Worm (Caenorhabditis elegans) whole organism, young adult: Measurements from ENCODE around the gene T28A11.13.
A peak's percentile ranks its signal among the peaks of the same experiment; 100 is the strongest.

Experiments used
- B0336.3 ChIP-seq: fragments of 200-800 bp; sonication (Bioruptor generic); IDR thresholded peaks from 2 replicates; pipeline ENCODE4 v1.3.6; 2022; ENCODE audit warnings: missing genetic modification characterization, missing compliant biosample characterization
- F22D6.2 ChIP-seq: sonication (generic microtip); optimal IDR thresholded peaks from 2 replicates; lab custom pipeline; 2016; ENCODE audit warnings: mild to moderate bottlenecking, missing genetic modification characterization, missing compliant biosample characterization
- F49E8.2 ChIP-seq: sonication (generic microtip); optimal IDR thresholded peaks from 3 replicates; lab custom pipeline; 2017; ENCODE audit warnings: missing genetic modification characterization, mild to moderate bottlenecking, missing compliant biosample characterization, antibody characterized with exemption, moderate library complexity; ENCODE audit not compliant: insufficient read depth
- F57C9.4 ChIP-seq: sonication (generic microtip); optimal IDR thresholded peaks from 2 replicates; lab custom pipeline; 2017; ENCODE audit warnings: mild to moderate bottlenecking, missing genetic modification characterization, missing compliant biosample characterization
- K11D2.4 ChIP-seq: fragments of 200-800 bp; sonication (Bioruptor generic); IDR thresholded peaks from 2 replicates; pipeline ENCODE4 v1.3.6; 2022; ENCODE audit warnings: missing genetic modification reagents, missing genetic modification characterization, missing compliant biosample characterization
- T26A5.8 ChIP-seq: sonication (generic microtip); optimal IDR thresholded peaks from 2 replicates; lab custom pipeline; 2016; ENCODE audit warnings: missing genetic modification characterization, missing compliant biosample characterization
- Y67H2A.10 ChIP-seq: fragments of 200-800 bp; sonication (Bioruptor generic); conservative IDR thresholded peaks from 2 replicates; pipeline ENCODE4 v1.3.6; 2022; ENCODE audit warnings: missing genetic modification reagents, missing genetic modification characterization, missing compliant biosample characterization
- ZK185.1 ChIP-seq: sonication (generic microtip); optimal IDR thresholded peaks from 2 replicates; lab custom pipeline; 2016; ENCODE audit warnings: mild to moderate bottlenecking, missing genetic modification characterization, missing compliant biosample characterization; ENCODE audit not compliant: poor library complexity, severe bottlenecking
- attf-3 ChIP-seq: fragments of 200-800 bp; sonication (Bioruptor generic); conservative IDR thresholded peaks from 2 replicates; pipeline ENCODE4 v1.3.6; 2022; ENCODE audit warnings: missing genetic modification reagents, missing genetic modification characterization, missing compliant biosample characterization
- attf-6 ChIP-seq: fragments of 200-800 bp; sonication (Bioruptor generic); IDR thresholded peaks from 2 replicates; pipeline ENCODE4 v1.3.6; 2022; ENCODE audit warnings: missing genetic modification reagents, missing genetic modification characterization, missing compliant biosample characterization
- ccch-3 ChIP-seq: fragments of 200-800 bp; sonication (Bioruptor generic); optimal IDR thresholded peaks from 2 replicates; lab custom pipeline; 2018; ENCODE audit warnings: mild to moderate bottlenecking, missing genetic modification characterization, missing compliant biosample characterization
- cebp-1 ChIP-seq, 2 experiments: fragments of 200-800 bp in 1 of 2; sonication (Bioruptor generic) in 1 of 2; sonication (generic microtip) in 1 of 2; IDR thresholded peaks in 1 of 2; optimal IDR thresholded peaks in 1 of 2; 2 replicates each; pipeline versions ENCODE4 v1.3.6 to Lab custom; 2017 to 2022; ENCODE audit warnings: missing compliant biosample characterization in 2 of 2, missing genetic modification characterization in 2 of 2, mild to moderate bottlenecking in 1 of 2, missing genetic modification reagents in 1 of 2, moderate library complexity in 1 of 2
- ceh-58 ChIP-seq: fragments of 200-800 bp; sonication (Bioruptor generic); IDR thresholded peaks from 2 replicates; pipeline ENCODE4 v1.3.6; 2022; ENCODE audit warnings: missing genetic modification characterization, missing compliant biosample characterization
- efl-1 ChIP-seq: fragments of 150-350 bp; optimal IDR thresholded peaks from 2 replicates; lab custom pipeline; 2014; ENCODE audit warnings: missing biosample characterization, missing genetic modification reagents, missing genetic modification characterization
- egl-44 ChIP-seq: fragments of 200-800 bp; sonication (Bioruptor generic); IDR thresholded peaks from 2 replicates; pipeline ENCODE4 v1.3.6; 2022; ENCODE audit warnings: missing genetic modification reagents, missing genetic modification characterization, missing compliant biosample characterization
- egrh-3 ChIP-seq: fragments of 200-800 bp; sonication (Bioruptor generic); IDR thresholded peaks from 2 replicates; pipeline ENCODE4 v1.3.6; 2022; ENCODE audit warnings: missing genetic modification reagents, missing genetic modification characterization, missing compliant biosample characterization
- ets-4 ChIP-seq: fragments of 200-800 bp; sonication (Bioruptor generic); optimal IDR thresholded peaks from 2 replicates; lab custom pipeline; 2018; ENCODE audit warnings: mild to moderate bottlenecking, missing genetic modification characterization, missing compliant biosample characterization
- hmg-20 ChIP-seq: fragments of 200-800 bp; sonication (Bioruptor generic); IDR thresholded peaks from 2 replicates; pipeline ENCODE4 v1.3.6; 2022; ENCODE audit warnings: missing genetic modification reagents, missing genetic modification characterization, missing compliant biosample characterization
- hrde-1 ChIP-seq: sonication (generic microtip); optimal IDR thresholded peaks from 2 replicates; lab custom pipeline; 2016; ENCODE audit warnings: missing genetic modification characterization, mild to moderate bottlenecking, missing compliant biosample characterization, moderate library complexity, missing genotype, missing genetic modification reagents, borderline replicate concordance
- lin-35 ChIP-seq, 3 experiments: fragments of 150-350 bp in 2 of 3; sonication (generic microtip) in 1 of 3; optimal IDR thresholded peaks; 2 replicates each; lab custom pipeline; 2014 to 2018; ENCODE audit warnings: missing biosample characterization in 3 of 3, missing genetic modification characterization in 3 of 3, missing genetic modification reagents in 3 of 3
- lsy-27 ChIP-seq: sonication (generic microtip); optimal IDR thresholded peaks from 2 replicates; lab custom pipeline; 2017; ENCODE audit warnings: missing genetic modification characterization, mild to moderate bottlenecking, missing compliant biosample characterization, antibody characterized with exemption, missing genotype, borderline replicate concordance; ENCODE audit not compliant: insufficient read depth
- madf-10 ChIP-seq: sonication (generic microtip); optimal IDR thresholded peaks from 2 replicates; lab custom pipeline; 2016; ENCODE audit warnings: mild to moderate bottlenecking, missing genetic modification characterization, missing compliant biosample characterization
- madf-3 ChIP-seq: fragments of 200-800 bp; sonication (Bioruptor generic); IDR thresholded peaks from 2 replicates; pipeline ENCODE4 v1.3.6; 2022; ENCODE audit warnings: missing genetic modification reagents, missing genetic modification characterization, missing compliant biosample characterization
- madf-8 ChIP-seq: fragments of 200-800 bp; sonication (Bioruptor generic); conservative IDR thresholded peaks from 2 replicates; pipeline ENCODE4 v1.3.6; 2022; ENCODE audit warnings: missing genetic modification reagents, missing genetic modification characterization, missing compliant biosample characterization
- mcd-1 ChIP-seq: fragments of 200-800 bp; sonication (Bioruptor generic); IDR thresholded peaks from 2 replicates; pipeline ENCODE4 v1.3.6; 2022; ENCODE audit warnings: missing genetic modification reagents, missing genetic modification characterization, missing compliant biosample characterization
- nhr-120 ChIP-seq: fragments of 200-800 bp; sonication (Bioruptor generic); IDR thresholded peaks from 2 replicates; pipeline ENCODE4 v1.3.6; 2022; ENCODE audit warnings: missing genetic modification characterization, missing compliant biosample characterization
- nhr-90 ChIP-seq: sonication (generic microtip); optimal IDR thresholded peaks from 2 replicates; lab custom pipeline; 2016; ENCODE audit warnings: missing genotype, mild to moderate bottlenecking, missing genetic modification characterization, missing compliant biosample characterization
- snpc-1.3 ChIP-seq: sonication (generic microtip); optimal IDR thresholded peaks from 2 replicates; lab custom pipeline; 2017; ENCODE audit warnings: missing genetic modification characterization, mild to moderate bottlenecking, missing compliant biosample characterization, antibody characterized with exemption, moderate library complexity, missing genotype, missing genetic modification reagents; ENCODE audit not compliant: insufficient read depth
- snpc-4 ChIP-seq, 5 experiments: fragments of 150-350 bp in 1 of 5; sonication (generic microtip) in 4 of 5; optimal IDR thresholded peaks; 2 replicates each; lab custom pipeline; 2014 to 2018; ENCODE audit warnings: missing genetic modification characterization in 5 of 5, missing biosample characterization in 3 of 5, antibody characterized with exemption in 2 of 5, mild to moderate bottlenecking in 2 of 5, missing compliant biosample characterization in 2 of 5, missing genotype in 2 of 5, moderate library complexity in 2 of 5, missing genetic modification reagents in 1 of 5
- sptf-2 ChIP-seq: fragments of 200-800 bp; sonication (Bioruptor generic); optimal IDR thresholded peaks from 2 replicates; lab custom pipeline; 2018; ENCODE audit warnings: mild to moderate bottlenecking, missing genetic modification characterization, missing compliant biosample characterization
- tlf-1 ChIP-seq: fragments of 200-800 bp; sonication (Bioruptor generic); optimal IDR thresholded peaks from 2 replicates; lab custom pipeline; 2018; ENCODE audit warnings: mild to moderate bottlenecking, missing genetic modification characterization, missing compliant biosample characterization
- xnd-1 ChIP-seq: sonication (generic microtip); optimal IDR thresholded peaks from 2 replicates; lab custom pipeline; 2016; ENCODE audit warnings: missing genotype, missing genetic modification reagents, missing genetic modification characterization, missing compliant biosample characterization
- ztf-25 ChIP-seq: fragments of 200-800 bp; sonication (Bioruptor generic); IDR thresholded peaks from 2 replicates; pipeline ENCODE4 v1.3.6; 2022; ENCODE audit warnings: missing genetic modification reagents, missing genetic modification characterization, missing compliant biosample characterization
- ztf-3 ChIP-seq: fragments of 200-800 bp; sonication (Bioruptor generic); optimal IDR thresholded peaks from 2 replicates; lab custom pipeline; 2018; ENCODE audit warnings: mild to moderate bottlenecking, missing genetic modification characterization, missing compliant biosample characterization

T28A11.13 gene

DNA sequence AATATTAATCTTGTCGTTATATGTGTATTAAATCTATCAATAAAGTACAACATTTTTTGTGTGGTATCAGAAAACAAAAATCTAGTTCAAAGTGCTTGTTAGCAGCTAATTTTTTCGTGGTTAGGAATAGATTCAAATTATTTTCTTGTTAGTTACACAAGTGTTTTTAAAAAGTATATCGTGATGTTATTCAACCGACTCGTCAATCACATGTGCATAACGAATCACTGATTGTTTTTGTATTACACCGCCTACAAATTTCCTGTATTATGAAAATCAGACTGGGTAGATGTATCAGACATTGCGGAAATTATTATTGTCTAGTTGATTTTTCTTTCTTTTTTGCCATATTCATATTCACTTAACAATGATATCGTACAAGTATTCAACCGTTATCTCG, 32.9 kb upstream of the T28A11.13 start, which contains the start of gene str-64:
TSS of gene str-64 (plus strand) at position 301 of the 400 bp plus-strand sequence.
- TF ChIP-seq Y67H2A.10: no peak
- TF ChIP-seq, all 124 proteins: peak for 0

DNA sequence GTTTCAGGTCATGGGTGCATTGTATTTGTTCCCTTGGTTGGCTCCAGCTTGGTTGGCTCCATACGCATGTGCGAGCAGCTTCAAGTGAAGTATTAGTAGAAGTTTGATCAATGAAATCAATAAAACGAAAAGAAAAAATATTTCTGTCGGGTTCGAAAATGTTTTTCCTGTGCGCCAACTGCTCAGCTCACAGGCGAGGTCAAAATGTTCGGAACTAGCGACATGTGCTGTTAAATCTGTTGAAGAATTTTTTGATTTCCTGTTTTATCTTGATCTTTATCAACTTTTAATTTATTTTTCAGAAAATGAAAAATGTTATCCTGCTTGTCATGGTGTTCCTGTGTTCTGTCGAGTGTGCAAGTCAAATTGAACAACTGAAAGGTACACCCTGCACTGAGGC, 31.5 kb upstream of the T28A11.13 start, which contains the start of gene T28A11.25:
TSS of gene T28A11.25 (plus strand) at position 301 of the 400 bp plus-strand sequence.
- TF ChIP-seq ztf-25 (no peak), madf-3 (GFP tag; lab: Robert Waterston, UW) (0 out of 2 replicates have a peak, but pooled peaks have one; percentile 28)
- TF ChIP-seq, all 124 proteins: peak for 1

DNA sequence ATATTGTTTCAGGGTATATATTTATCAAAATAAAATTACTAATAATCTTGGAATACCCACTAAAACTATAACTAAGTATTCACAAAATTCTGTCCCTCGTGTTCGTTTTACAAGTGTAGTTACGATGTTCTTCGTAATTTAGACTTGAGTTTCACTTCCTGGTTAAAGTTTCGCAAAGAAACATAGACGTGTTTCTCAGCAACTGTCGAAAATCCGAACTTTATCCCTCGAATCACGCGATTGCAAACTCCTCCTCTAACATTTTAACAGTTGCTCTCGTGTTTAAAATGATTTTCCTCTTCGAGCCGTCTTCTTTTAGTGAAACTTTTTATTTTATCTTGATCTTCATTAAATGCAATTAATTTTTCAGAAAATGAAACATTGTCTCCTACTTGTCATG, 30.0 kb upstream of the T28A11.13 start, which contains the start of gene T28A11.2:
TSS of gene T28A11.2 (plus strand) at position 371 of the 400 bp plus-strand sequence.
- TF ChIP-seq hrde-1 (tag; lab: Kevin White, UChicago): no peak
- TF ChIP-seq F49E8.2: no peak
- no peak for TF ChIP-seq ccch-3 (GFP tag; lab: Kevin White, UChicago)
- TF ChIP-seq nhr-90 (tag; lab: Kevin White, UChicago): no peak
- no peak for TF ChIP-seq snpc-4 (GFP tag; optimal IDR thresholded peaks at IDR 0.05; lab: Kevin White, UChicago)
- TF ChIP-seq snpc-4 (tag; optimal IDR thresholded peaks at IDR 0.05; lab: Kevin White, UChicago): no peak
- no peak for TF ChIP-seq lin-35 (GFP tag; optimal IDR thresholded peaks at IDR 0.05; lab: Kevin White, UChicago)
- TF ChIP-seq hmg-20 (GFP tag; lab: Robert Waterston, UW): no peak
- no peak for TF ChIP-seq B0336.3
- TF ChIP-seq lsy-27: no peak
- TF ChIP-seq ceh-58: no peak
- no peak for TF ChIP-seq ets-4
- TF ChIP-seq snpc-1.3 (tag; lab: Kevin White, UChicago): no peak
- no peak for TF ChIP-seq K11D2.4
- no peak for TF ChIP-seq egl-44 (GFP tag; lab: Robert Waterston, UW)

DNA sequence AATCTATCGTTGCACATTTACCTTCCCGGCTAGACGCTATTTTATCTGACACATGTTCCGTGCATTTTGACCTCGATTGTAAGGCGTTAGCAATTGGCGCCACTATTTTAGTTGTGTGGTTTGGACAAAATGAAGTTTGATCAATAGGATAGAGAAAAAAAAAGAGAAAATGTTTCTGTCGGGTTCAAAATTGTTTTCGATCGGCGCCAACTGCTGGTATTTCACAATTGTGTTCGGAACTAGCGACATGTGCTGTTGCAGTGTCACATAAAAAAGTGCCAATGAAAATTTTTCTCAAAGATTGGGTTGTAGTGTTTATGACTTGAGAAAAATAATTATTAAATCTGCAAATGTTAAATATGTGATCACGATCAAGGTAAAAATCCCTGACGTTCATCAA, 29.1 kb upstream of the T28A11.13 start:
- TF ChIP-seq tlf-1 (GFP tag; lab: Kevin White, UChicago): no peak
- TF ChIP-seq mcd-1 (GFP tag; lab: Robert Waterston, UW): no peak
- TF ChIP-seq egrh-3 (GFP tag; lab: Robert Waterston, UW): no peak
- TF ChIP-seq F49E8.2: no peak
- no peak for TF ChIP-seq madf-8 (GFP tag; lab: Robert Waterston, UW)
- no peak for TF ChIP-seq ztf-3 (GFP tag; lab: Kevin White, UChicago)
- TF ChIP-seq madf-10 (tag; lab: Kevin White, UChicago): no peak
- TF ChIP-seq cebp-1 (GFP tag; IDR thresholded peaks at IDR 0.05; lab: Robert Waterston, UW): no peak
- no peak for TF ChIP-seq cebp-1 (tag; optimal IDR thresholded peaks at IDR 0.05; lab: Kevin White, UChicago)
- no peak for TF ChIP-seq F22D6.2 (tag; lab: Kevin White, UChicago)
- TF ChIP-seq efl-1: no peak
- TF ChIP-seq xnd-1: no peak
- no peak for TF ChIP-seq nhr-120
- no peak for TF ChIP-seq attf-6 (GFP tag; lab: Robert Waterston, UW)
- no peak for TF ChIP-seq ZK185.1
- TF ChIP-seq F57C9.4: no peak
- no peak for TF ChIP-seq attf-3
- TF ChIP-seq T26A5.8 (tag; lab: Kevin White, UChicago): no peak
- TF ChIP-seq sptf-2 (GFP tag; lab: Kevin White, UChicago): no peak
